Fruit fly (Drosophila melanogaster) whole organism, prepupa: ENCODE measurements around the gene Mocs1.

Source experiments
- Blimp-1 ChIP-seq: fragments of 200-800 bp; sonication (Bioruptor generic); optimal IDR thresholded peaks from 3 replicates; lab custom pipeline; 2017; ENCODE audit warnings: missing biosample characterization, missing genetic modification characterization, mild to moderate bottlenecking, moderate library complexity, missing genetic modification reagents
- CG10631 ChIP-seq: fragments of 200-800 bp; sonication (Bioruptor generic); optimal IDR thresholded peaks from 2 replicates; lab custom pipeline; 2016; ENCODE audit warnings: missing biosample characterization, missing genetic modification characterization
- CG10669 ChIP-seq: fragments of 200-800 bp; sonication (Bioruptor generic); optimal IDR thresholded peaks from 3 replicates; lab custom pipeline; 2018; ENCODE audit warnings: missing biosample characterization, mild to moderate bottlenecking, missing genetic modification characterization, moderate library complexity
- CG11294 ChIP-seq: fragments of 200-800 bp; sonication (Bioruptor generic); IDR thresholded peaks from 2 replicates; pipeline ENCODE4 v1.3.6; 2022; ENCODE audit warnings: missing biosample characterization, missing genetic modification characterization
- CG11762 ChIP-seq: fragments of 200-800 bp; sonication (Bioruptor generic); optimal IDR thresholded peaks from 3 replicates; lab custom pipeline; 2016; ENCODE audit warnings: missing biosample characterization, missing genetic modification characterization; ENCODE audit not compliant: insufficient read depth
- CG11902 ChIP-seq: fragments of 200-800 bp; sonication (Bioruptor generic); optimal IDR thresholded peaks from 3 replicates; lab custom pipeline; 2016; ENCODE audit warnings: missing biosample characterization, missing genetic modification characterization
- CG15336 ChIP-seq: fragments of 200-800 bp; sonication (Bioruptor generic); IDR thresholded peaks from 2 replicates; pipeline ENCODE4 v1.3.6; 2022; ENCODE audit warnings: missing biosample characterization, missing genetic modification characterization
- CG16779 ChIP-seq: fragments of 200-800 bp; sonication (Bioruptor generic); optimal IDR thresholded peaks from 3 replicates; lab custom pipeline; 2017; ENCODE audit warnings: missing biosample characterization, mild to moderate bottlenecking, missing genetic modification characterization
- CG3032 ChIP-seq: fragments of 200-800 bp; optimal IDR thresholded peaks from 2 replicates; lab custom pipeline; 2019; ENCODE audit warnings: missing biosample characterization, mild to moderate bottlenecking, missing genetic modification characterization, moderate library complexity
- CG31627 ChIP-seq: fragments of 200-800 bp; sonication (Bioruptor generic); optimal IDR thresholded peaks from 3 replicates; lab custom pipeline; 2016; ENCODE audit warnings: missing biosample characterization, missing genetic modification characterization
- CG32006 ChIP-seq: fragments of 200-800 bp; sonication (Bioruptor generic); optimal IDR thresholded peaks from 3 replicates; lab custom pipeline; 2017; ENCODE audit warnings: missing biosample characterization, mild to moderate bottlenecking, missing genetic modification characterization
- CG3919 ChIP-seq: fragments of 200-800 bp; sonication (Bioruptor generic); optimal IDR thresholded peaks from 3 replicates; lab custom pipeline; 2016; ENCODE audit warnings: missing biosample characterization, missing genetic modification characterization
- CG4318 ChIP-seq: fragments of 200-800 bp; sonication (Bioruptor generic); optimal IDR thresholded peaks from 3 replicates; lab custom pipeline; 2017; ENCODE audit warnings: missing biosample characterization, mild to moderate bottlenecking, missing genetic modification characterization
- CG6163 ChIP-seq: fragments of 200-800 bp; sonication (Bioruptor generic); IDR thresholded peaks from 3 replicates; pipeline ENCODE4 v1.3.6; 2022; ENCODE audit warnings: missing biosample characterization, missing genetic modification characterization
- CG6808 ChIP-seq: fragments of 200-800 bp; sonication (Bioruptor generic); optimal IDR thresholded peaks from 3 replicates; lab custom pipeline; 2017; ENCODE audit warnings: missing biosample characterization, missing genetic modification characterization, mild to moderate bottlenecking, moderate library complexity, missing genetic modification reagents
- CG7368 ChIP-seq: fragments of 200-800 bp; sonication (Bioruptor generic); optimal IDR thresholded peaks from 3 replicates; lab custom pipeline; 2016; ENCODE audit warnings: missing biosample characterization, missing genetic modification characterization
- CG8119 ChIP-seq: fragments of 200-800 bp; sonication (Bioruptor generic); IDR thresholded peaks from 3 replicates; pipeline ENCODE4 v1.3.6; 2022; ENCODE audit warnings: missing biosample characterization, missing genetic modification characterization
- CG8319 ChIP-seq: fragments of 200-800 bp; sonication (Bioruptor generic); optimal IDR thresholded peaks from 3 replicates; lab custom pipeline; 2016; ENCODE audit warnings: missing biosample characterization, missing genetic modification characterization
- CG8632 ChIP-seq: fragments of 200-800 bp; sonication (Bioruptor generic); optimal IDR thresholded peaks from 3 replicates; lab custom pipeline; 2016; ENCODE audit warnings: missing biosample characterization, missing genetic modification characterization
- CG9139 ChIP-seq: fragments of 200-800 bp; sonication (Bioruptor generic); optimal IDR thresholded peaks from 3 replicates; lab custom pipeline; 2017; ENCODE audit warnings: missing biosample characterization, mild to moderate bottlenecking, missing genetic modification characterization
- Eip78C ChIP-seq: fragments of 200-800 bp; sonication (Bioruptor generic); peaks from one replicate; lab custom pipeline; 2016; ENCODE audit warnings: missing biosample characterization, missing genetic modification characterization
- Eip93F ChIP-seq: fragments of 200-800 bp; sonication (Bioruptor generic); optimal IDR thresholded peaks from 2 replicates; lab custom pipeline; 2016; ENCODE audit warnings: missing biosample characterization, mild to moderate bottlenecking, missing genetic modification characterization
- Ets21C ChIP-seq: fragments of 200-800 bp; sonication (Bioruptor generic); optimal IDR thresholded peaks from 3 replicates; lab custom pipeline; 2016; ENCODE audit warnings: missing biosample characterization, missing genetic modification characterization
- Ets96B ChIP-seq: fragments of 200-800 bp; optimal IDR thresholded peaks from 2 replicates; lab custom pipeline; 2019; ENCODE audit warnings: missing biosample characterization, mild to moderate bottlenecking, missing genetic modification characterization, moderate library complexity
- Gug ChIP-seq: fragments of 200-800 bp; sonication (Bioruptor generic); IDR thresholded peaks from 2 replicates; pipeline ENCODE4 v1.3.6; 2022; ENCODE audit warnings: missing biosample characterization, missing genetic modification characterization
- Hr38 ChIP-seq: sonication (Bioruptor generic); optimal IDR thresholded peaks from 2 replicates; lab custom pipeline; 2016; ENCODE audit warnings: missing biosample characterization, missing genetic modification characterization
- Hr4 ChIP-seq: fragments of 200-800 bp; sonication (Bioruptor generic); optimal IDR thresholded peaks from 3 replicates; lab custom pipeline; 2016; ENCODE audit warnings: missing biosample characterization, missing genetic modification characterization
- Lpt ChIP-seq: fragments of 200-800 bp; sonication (Bioruptor generic); optimal IDR thresholded peaks from 3 replicates; lab custom pipeline; 2016; ENCODE audit warnings: missing biosample characterization, missing genetic modification characterization
- Met ChIP-seq: fragments of 200-800 bp; sonication (Bioruptor generic); optimal IDR thresholded peaks from 3 replicates; lab custom pipeline; 2016; ENCODE audit warnings: missing biosample characterization, missing genetic modification characterization
- OdsH ChIP-seq: fragments of 200-800 bp; sonication (Bioruptor generic); optimal IDR thresholded peaks from 3 replicates; lab custom pipeline; 2016; ENCODE audit warnings: missing biosample characterization, missing genetic modification characterization
- Smox ChIP-seq: fragments of 200-800 bp; sonication (Bioruptor generic); optimal IDR thresholded peaks from 3 replicates; lab custom pipeline; 2016; ENCODE audit warnings: missing biosample characterization, missing genetic modification characterization
- Sox102F ChIP-seq: fragments of 200-800 bp; sonication (Bioruptor generic); optimal IDR thresholded peaks from 2 replicates; lab custom pipeline; 2016; ENCODE audit warnings: missing biosample characterization, mild to moderate bottlenecking, missing genetic modification characterization
- Sox14 ChIP-seq: fragments of 200-800 bp; sonication (Bioruptor generic); optimal IDR thresholded peaks from 3 replicates; lab custom pipeline; 2016; ENCODE audit warnings: missing biosample characterization, missing genetic modification characterization
- Sox15 ChIP-seq: fragments of 200-800 bp; sonication (Bioruptor generic); optimal IDR thresholded peaks from 3 replicates; lab custom pipeline; 2016; ENCODE audit warnings: missing biosample characterization, missing genetic modification characterization
- achi ChIP-seq: fragments of 200-800 bp; sonication (Bioruptor generic); optimal IDR thresholded peaks from 3 replicates; lab custom pipeline; 2016; ENCODE audit warnings: missing biosample characterization, missing genetic modification characterization
- acj6 ChIP-seq: fragments of 200-800 bp; sonication (Bioruptor generic); optimal IDR thresholded peaks from 3 replicates; lab custom pipeline; 2016; ENCODE audit warnings: missing biosample characterization, missing genetic modification characterization
- cyc ChIP-seq: fragments of 200-800 bp; sonication (Bioruptor generic); optimal IDR thresholded peaks from 3 replicates; lab custom pipeline; 2016; ENCODE audit warnings: missing biosample characterization, missing genetic modification characterization
- dac ChIP-seq: fragments of 200-800 bp; sonication (Bioruptor generic); optimal IDR thresholded peaks from 2 replicates; lab custom pipeline; 2017; ENCODE audit warnings: missing biosample characterization, mild to moderate bottlenecking, missing genetic modification characterization
- eg ChIP-seq: fragments of 200-800 bp; sonication (Bioruptor generic); IDR thresholded peaks from 3 replicates; pipeline ENCODE4 v1.3.6; 2022; ENCODE audit warnings: missing biosample characterization, missing genetic modification characterization
- esn ChIP-seq: fragments of 200-800 bp; sonication (Bioruptor generic); optimal IDR thresholded peaks from 2 replicates; lab custom pipeline; 2016; ENCODE audit warnings: missing biosample characterization, mild to moderate bottlenecking, missing genetic modification characterization, moderate library complexity
- fd59A ChIP-seq: fragments of 200-800 bp; sonication (Bioruptor generic); optimal IDR thresholded peaks from 2 replicates; lab custom pipeline; 2017; ENCODE audit warnings: missing biosample characterization, mild to moderate bottlenecking, missing genetic modification characterization, missing genetic modification reagents
- fkh ChIP-seq: fragments of 200-800 bp; sonication (Bioruptor generic); optimal IDR thresholded peaks from 3 replicates; lab custom pipeline; 2017; ENCODE audit warnings: missing biosample characterization, mild to moderate bottlenecking, missing genetic modification characterization, moderate library complexity
- lz ChIP-seq: fragments of 200-800 bp; sonication (Bioruptor generic); optimal IDR thresholded peaks from 3 replicates; lab custom pipeline; 2016; ENCODE audit warnings: missing biosample characterization, missing genetic modification characterization
- net ChIP-seq: fragments of 200-800 bp; sonication (Bioruptor generic); optimal IDR thresholded peaks from 3 replicates; lab custom pipeline; 2016; ENCODE audit warnings: missing biosample characterization, missing genetic modification characterization
- salr ChIP-seq, 2 experiments: fragments of 200-800 bp; sonication (Bioruptor generic); optimal IDR thresholded peaks; 3 replicates each; lab custom pipeline; 2016 to 2018; ENCODE audit warnings: missing biosample characterization in 2 of 2, missing genetic modification characterization in 2 of 2, mild to moderate bottlenecking in 1 of 2
- ss ChIP-seq, 2 experiments: fragments of 200-800 bp; sonication (Bioruptor generic); optimal IDR thresholded peaks; 2 replicates in 1 of 2; 3 replicates in 1 of 2; lab custom pipeline; 2017 to 2018; ENCODE audit warnings: mild to moderate bottlenecking in 2 of 2, missing biosample characterization in 2 of 2, missing genetic modification characterization in 2 of 2, moderate library complexity in 1 of 2
- svp ChIP-seq: fragments of 200-800 bp; sonication (Bioruptor generic); peaks from one replicate; lab custom pipeline; 2016; ENCODE audit warnings: missing biosample characterization, missing genetic modification characterization
- vri ChIP-seq: fragments of 200-800 bp; sonication (Bioruptor generic); optimal IDR thresholded peaks from 3 replicates; lab custom pipeline; 2016; ENCODE audit warnings: missing biosample characterization, mild to moderate bottlenecking, missing genetic modification characterization

Gene Mocs1

dm6 chr3L:11119901-11120418 is 49.6 kb downstream of the Mocs1 start:
- TF ChIP-seq vri (GFP tag; lab: Kevin White, UChicago) (peak; percentile 78), CG8319 (GFP tag; lab: Kevin White, UChicago) (no peak), CG8632 (GFP tag; lab: Kevin White, UChicago) (no peak), Ets96B (tag; lab: Kevin White, UChicago) (no peak), CG3919 (GFP tag; lab: Kevin White, UChicago) (no peak), Met (GFP tag; lab: Kevin White, UChicago) (no peak), Lpt (GFP tag; lab: Kevin White, UChicago) (no peak), Eip78C (no peak), CG11762 (GFP tag; lab: Kevin White, UChicago) (no peak), CG10631 (GFP tag; lab: Kevin White, UChicago) (no peak), fkh (peak; percentile 98)

DNA sequence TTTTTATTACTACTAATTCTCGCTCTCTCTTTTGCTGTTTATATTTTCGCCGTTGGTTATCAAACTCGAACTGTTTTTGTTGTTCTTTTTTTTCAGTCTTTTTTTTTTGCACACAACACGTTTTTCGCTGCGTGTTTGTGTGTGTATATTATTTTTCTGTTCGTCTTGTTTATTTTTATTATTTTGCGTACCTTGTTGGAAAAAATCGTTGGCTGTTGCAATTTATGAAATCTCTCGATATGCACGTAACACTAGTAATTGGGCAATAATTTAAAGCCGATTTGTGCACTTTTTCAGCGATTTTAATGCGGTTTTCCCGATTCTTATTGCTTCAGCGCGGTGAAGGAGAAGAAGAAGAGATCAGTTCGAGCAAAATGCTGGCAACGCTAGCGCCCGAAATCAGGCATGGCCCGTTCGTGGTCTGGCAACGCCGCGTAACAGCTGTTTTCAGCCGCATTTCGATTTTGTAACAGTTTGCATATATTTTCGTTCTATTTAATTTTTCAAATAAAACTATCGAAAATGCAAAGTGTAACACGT is 50.2 kb downstream of the Mocs1 start, which contains the start of the genes FoxK and mRpL2:
FoxK (minus strand) TSS at position 365 of the 540 bp plus-strand sequence.
mRpL2 (plus strand) TSS at position 429 of the 540 bp plus-strand sequence.
- TF ChIP-seq Hr38 (peak; percentile 2), CG11294 (GFP tag; lab: Robert Waterston, UW) (no peak), svp (GFP tag; lab: Kevin White, UChicago) (peak; percentile 74), CG32006 (peak; percentile 77), eg (GFP tag; lab: Robert Waterston, UW) (peak; percentile 89), CG9139 (GFP tag; lab: Kevin White, UChicago) (peak; percentile 94), CG11902 (GFP tag; lab: Kevin White, UChicago) (no peak), CG16779 (peak; percentile 90), net (GFP tag; lab: Kevin White, UChicago) (peak; percentile 84), CG31627 (GFP tag; lab: Kevin White, UChicago) (no peak), ss (GFP tag; optimal IDR thresholded peaks at IDR 0.05; lab: Kevin White, UChicago) (peak; percentile 96 to 97), dac (GFP tag; lab: Kevin White, UChicago) (peak; percentile 43), lz (no peak), Smox (peak; percentile 28), CG3032 (tag; lab: Kevin White, UChicago) (peak; percentile 77), CG8119 (GFP tag; lab: Robert Waterston, UW) (peak; percentile 92), CG10669 (GFP tag; lab: Kevin White, UChicago) (peak; percentile 84), esn (GFP tag; lab: Kevin White, UChicago) (peak; percentile 41), CG4318 (GFP tag; lab: Kevin White, UChicago) (peak; percentile 11), cyc (GFP tag; lab: Kevin White, UChicago) (no peak), fkh (no peak), CG11762 (GFP tag; lab: Kevin White, UChicago) (peak; percentile 57), salr (GFP tag; optimal IDR thresholded peaks at IDR 0.05; lab: Kevin White, UChicago) (peak; percentile 54 to 90), Eip78C (peak; percentile 90), Sox14 (GFP tag; lab: Kevin White, UChicago) (peak; percentile 62), fd59A (peak; percentile 61), Blimp-1 (GFP tag; lab: Kevin White, UChicago) (peak; percentile 23), Sox102F (peak; percentile 66), Ets21C (GFP tag; lab: Kevin White, UChicago) (peak; percentile 22), vri (GFP tag; lab: Kevin White, UChicago) (peak; percentile 85), CG6163 (GFP tag; lab: Robert Waterston, UW) (peak; percentile 83), CG3919 (GFP tag; lab: Kevin White, UChicago) (peak; percentile 63), CG6808 (peak; percentile 96), Gug (0 out of 2 replicates have a peak, but pooled peaks have one; percentile 9), CG7368 (GFP tag; lab: Kevin White, UChicago) (peak; percentile 58), Sox15 (GFP tag; lab: Kevin White, UChicago) (no peak), CG15336 (GFP tag; lab: Robert Waterston, UW) (peak; percentile 75), achi (GFP tag; lab: Kevin White, UChicago) (peak; percentile 66), Lpt (GFP tag; lab: Kevin White, UChicago) (peak; percentile 91), Eip93F (GFP tag; lab: Kevin White, UChicago) (no peak), Hr4 (GFP tag; lab: Kevin White, UChicago) (peak; percentile 61), OdsH (GFP tag; lab: Kevin White, UChicago) (peak; percentile 43), acj6 (GFP tag; lab: Kevin White, UChicago) (no peak)
